Fruit fly (Drosophila melanogaster) whole organism, embryonic: ENCODE data around the gene CG15170.

Source experiments
- B-H2 ChIP-seq: fragments of 200-800 bp; sonication (Bioruptor generic); optimal IDR thresholded peaks from 2 replicates; lab custom pipeline; 2018; ENCODE audit warnings: missing biosample characterization, mild to moderate bottlenecking, missing genetic modification characterization
- BtbVII ChIP-seq: fragments of 200-800 bp; sonication (Bioruptor generic); optimal IDR thresholded peaks from 3 replicates; lab custom pipeline; 2017; ENCODE audit warnings: missing biosample characterization, mild to moderate bottlenecking, missing genetic modification characterization
- CG11093 ChIP-seq: fragments of 200-800 bp; sonication (Bioruptor generic); IDR thresholded peaks from 3 replicates; pipeline ENCODE4 v1.3.6; 2022; ENCODE audit warnings: missing biosample characterization, missing genetic modification characterization
- CG15601 ChIP-seq: fragments of 200-800 bp; sonication (Bioruptor generic); optimal IDR thresholded peaks from 3 replicates; lab custom pipeline; 2019; ENCODE audit warnings: missing biosample characterization, mild to moderate bottlenecking, missing genetic modification characterization, moderate library complexity
- CG17359 ChIP-seq: fragments of 200-800 bp; sonication (Bioruptor generic); optimal IDR thresholded peaks from 3 replicates; lab custom pipeline; 2018; ENCODE audit warnings: missing biosample characterization, mild to moderate bottlenecking, missing genetic modification characterization, moderate library complexity
- CG17568 ChIP-seq: fragments of 200-800 bp; sonication (Bioruptor generic); optimal IDR thresholded peaks from 2 replicates; lab custom pipeline; 2018; ENCODE audit warnings: missing biosample characterization, mild to moderate bottlenecking, missing genetic modification characterization, moderate library complexity
- CG2116 ChIP-seq: fragments of 200-800 bp; sonication (Bioruptor generic); optimal IDR thresholded peaks from 3 replicates; lab custom pipeline; 2018; ENCODE audit warnings: missing biosample characterization, mild to moderate bottlenecking, missing genetic modification characterization
- CG31365 ChIP-seq: fragments of 200-800 bp; sonication (Bioruptor generic); optimal IDR thresholded peaks from 2 replicates; lab custom pipeline; 2018; ENCODE audit warnings: missing biosample characterization, mild to moderate bottlenecking, missing genetic modification characterization
- CG3407 ChIP-seq: fragments of 200-800 bp; sonication (Bioruptor generic); optimal IDR thresholded peaks from 2 replicates; lab custom pipeline; 2018; ENCODE audit warnings: missing biosample characterization, mild to moderate bottlenecking, missing genetic modification characterization
- CG5180 ChIP-seq: fragments of 200-800 bp; sonication (Bioruptor generic); optimal IDR thresholded peaks from 3 replicates; lab custom pipeline; 2017; ENCODE audit warnings: missing biosample characterization, missing genetic modification characterization, mild to moderate bottlenecking, moderate library complexity, missing genetic modification reagents
- CG6254 ChIP-seq: fragments of 200-800 bp; sonication (Bioruptor generic); optimal IDR thresholded peaks from 3 replicates; lab custom pipeline; 2017; ENCODE audit warnings: mild to moderate bottlenecking, missing biosample characterization, missing genetic modification reagents, missing genetic modification characterization
- CG6854 ChIP-seq: fragments of 200-800 bp; sonication (Bioruptor generic); optimal IDR thresholded peaks from 3 replicates; lab custom pipeline; 2017; ENCODE audit warnings: missing biosample characterization, mild to moderate bottlenecking, missing genetic modification characterization
- CrebB ChIP-seq: fragments of 200-800 bp; sonication (Bioruptor generic); optimal IDR thresholded peaks from 3 replicates; lab custom pipeline; 2018; ENCODE audit warnings: missing biosample characterization, mild to moderate bottlenecking, missing genetic modification characterization
- Deaf1 ChIP-seq: fragments of 200-800 bp; optimal IDR thresholded peaks from 3 replicates; lab custom pipeline; 2019; ENCODE audit warnings: missing biosample characterization, mild to moderate bottlenecking, missing genetic modification characterization, moderate library complexity
- Dp ChIP-seq: fragments of 200-800 bp; sonication (Bioruptor generic); optimal IDR thresholded peaks from 2 replicates; lab custom pipeline; 2018; ENCODE audit warnings: missing biosample characterization, mild to moderate bottlenecking, missing genetic modification characterization, moderate library complexity
- Ets97D ChIP-seq: fragments of 200-800 bp; sonication (Bioruptor generic); optimal IDR thresholded peaks from 3 replicates; lab custom pipeline; 2016; ENCODE audit warnings: missing biosample characterization, missing genetic modification characterization
- Hand ChIP-seq: fragments of 200-800 bp; sonication (Bioruptor generic); optimal IDR thresholded peaks from 2 replicates; lab custom pipeline; 2017; ENCODE audit warnings: mild to moderate bottlenecking, missing biosample characterization, missing genetic modification reagents, missing genetic modification characterization
- Hmx ChIP-seq: fragments of 200-800 bp; sonication (Bioruptor generic); optimal IDR thresholded peaks from 2 replicates; lab custom pipeline; 2016; ENCODE audit warnings: missing biosample characterization, missing genetic modification characterization
- Max ChIP-seq: fragments of 200-800 bp; sonication (Bioruptor generic); optimal IDR thresholded peaks from 2 replicates; lab custom pipeline; 2016; ENCODE audit warnings: missing biosample characterization, mild to moderate bottlenecking, missing genetic modification characterization
- Nf-YB ChIP-seq: fragments of 200-800 bp; sonication (Bioruptor generic); optimal IDR thresholded peaks from 3 replicates; lab custom pipeline; 2019; ENCODE audit warnings: missing biosample characterization, mild to moderate bottlenecking, missing genetic modification characterization, moderate library complexity
- Pdp1 ChIP-seq, 2 experiments: fragments of 200-800 bp; sonication (Bioruptor generic); optimal IDR thresholded peaks; 3 replicates each; lab custom pipeline; 2016; ENCODE audit warnings: missing biosample characterization in 2 of 2, missing genetic modification characterization in 2 of 2, mild to moderate bottlenecking in 1 of 2, moderate library complexity in 1 of 2
- Rx ChIP-seq: fragments of 200-800 bp; sonication (Bioruptor generic); IDR thresholded peaks from 2 replicates; pipeline ENCODE4 v1.3.6; 2022; ENCODE audit warnings: missing biosample characterization, missing genetic modification characterization
- Six4 ChIP-seq: fragments of 200-800 bp; sonication (Bioruptor generic); optimal IDR thresholded peaks from 2 replicates; lab custom pipeline; 2016; ENCODE audit warnings: missing biosample characterization, missing genetic modification characterization
- Sox100B ChIP-seq: fragments of 200-800 bp; sonication (Bioruptor generic); optimal IDR thresholded peaks from 3 replicates; lab custom pipeline; 2018; ENCODE audit warnings: missing biosample characterization, mild to moderate bottlenecking, missing genetic modification characterization
- Sry-δ ChIP-seq: fragments of 200-800 bp; sonication (Bioruptor generic); optimal IDR thresholded peaks from 2 replicates; lab custom pipeline; 2016; ENCODE audit warnings: missing biosample characterization, missing genetic modification characterization
- bsh ChIP-seq, 2 experiments: fragments of 200-800 bp; sonication (Bioruptor generic); optimal IDR thresholded peaks; 2 replicates each; lab custom pipeline; 2017 to 2018; ENCODE audit warnings: mild to moderate bottlenecking in 2 of 2, missing biosample characterization in 2 of 2, missing genetic modification characterization in 2 of 2, moderate library complexity in 1 of 2
- caup ChIP-seq: fragments of 200-800 bp; sonication (Bioruptor generic); optimal IDR thresholded peaks from 3 replicates; lab custom pipeline; 2017; ENCODE audit warnings: missing biosample characterization, mild to moderate bottlenecking, missing genetic modification characterization, moderate library complexity; ENCODE audit not compliant: severe bottlenecking
- cg ChIP-seq: fragments of 200-800 bp; sonication (Bioruptor generic); optimal IDR thresholded peaks from 3 replicates; lab custom pipeline; 2019; ENCODE audit warnings: missing biosample characterization, mild to moderate bottlenecking, missing genetic modification characterization, moderate library complexity
- cwo ChIP-seq: fragments of 200-800 bp; sonication (Bioruptor generic); optimal IDR thresholded peaks from 3 replicates; lab custom pipeline; 2017; ENCODE audit warnings: missing biosample characterization, missing genetic modification characterization, mild to moderate bottlenecking, moderate library complexity, missing genetic modification reagents
- ftz-f1 ChIP-seq: fragments of 200-800 bp; sonication (Bioruptor generic); optimal IDR thresholded peaks from 2 replicates; lab custom pipeline; 2016; ENCODE audit warnings: missing biosample characterization, missing genetic modification characterization
- gfzf ChIP-seq: fragments of 200-800 bp; sonication (Bioruptor generic); optimal IDR thresholded peaks from 2 replicates; lab custom pipeline; 2016; ENCODE audit warnings: missing biosample characterization, mild to moderate bottlenecking, missing genetic modification characterization, moderate library complexity
- gro ChIP-seq: fragments of 200-800 bp; sonication (Bioruptor generic); optimal IDR thresholded peaks from 2 replicates; lab custom pipeline; 2016; ENCODE audit warnings: missing biosample characterization, missing genetic modification characterization
- gsb ChIP-seq: fragments of 200-800 bp; sonication (Bioruptor generic); IDR thresholded peaks from 2 replicates; pipeline ENCODE4 v1.3.6; 2022; ENCODE audit warnings: missing biosample characterization, missing genetic modification characterization
- kay ChIP-seq: fragments of 200-800 bp; sonication (Bioruptor generic); optimal IDR thresholded peaks from 2 replicates; lab custom pipeline; 2016; ENCODE audit warnings: missing biosample characterization, missing genetic modification characterization
- kni ChIP-seq: fragments of 200-800 bp; sonication (Bioruptor generic); optimal IDR thresholded peaks from 3 replicates; lab custom pipeline; 2017; ENCODE audit warnings: mild to moderate bottlenecking, missing biosample characterization, missing genetic modification reagents, missing genetic modification characterization
- lab ChIP-seq: fragments of 200-800 bp; sonication (Bioruptor generic); optimal IDR thresholded peaks from 3 replicates; lab custom pipeline; 2017; ENCODE audit warnings: missing biosample characterization, missing genetic modification characterization, mild to moderate bottlenecking, moderate library complexity, missing genetic modification reagents
- lbe ChIP-seq: fragments of 200-800 bp; sonication (Bioruptor generic); optimal IDR thresholded peaks from 2 replicates; lab custom pipeline; 2016; ENCODE audit warnings: missing biosample characterization, mild to moderate bottlenecking, missing genetic modification characterization
- odd ChIP-seq: fragments of 200-800 bp; sonication (Bioruptor generic); optimal IDR thresholded peaks from 2 replicates; lab custom pipeline; 2017; ENCODE audit warnings: missing biosample characterization, mild to moderate bottlenecking, missing genetic modification characterization
- psq ChIP-seq: fragments of 200-800 bp; sonication (Bioruptor generic); optimal IDR thresholded peaks from 2 replicates; lab custom pipeline; 2017; ENCODE audit warnings: missing biosample characterization, missing genetic modification characterization
- pzg ChIP-seq: fragments of 200-800 bp; sonication (Bioruptor generic); optimal IDR thresholded peaks from 3 replicates; lab custom pipeline; 2018; ENCODE audit warnings: missing biosample characterization, mild to moderate bottlenecking, missing genetic modification characterization, moderate library complexity
- ranshi ChIP-seq: fragments of 200-800 bp; sonication (Bioruptor generic); IDR thresholded peaks from 2 replicates; pipeline ENCODE4 v1.3.6; 2022; ENCODE audit warnings: missing biosample characterization, missing genetic modification characterization
- salm ChIP-seq: fragments of 200-800 bp; sonication (Bioruptor generic); optimal IDR thresholded peaks from 2 replicates; lab custom pipeline; 2018; ENCODE audit warnings: missing biosample characterization, mild to moderate bottlenecking, missing genetic modification characterization
- sc ChIP-seq, 3 experiments: fragments of >200 bp in 2 of 3; fragments of 200-800 bp in 1 of 3; sonication (Bioruptor generic) in 1 of 3; optimal IDR thresholded peaks; 2 replicates in 2 of 3; 3 replicates in 1 of 3; lab custom pipeline; 2017; ENCODE audit warnings: mild to moderate bottlenecking in 1 of 3, missing biosample characterization in 1 of 3, missing genetic modification characterization in 1 of 3, missing genetic modification reagents in 1 of 3
- sqz ChIP-seq: fragments of 200-800 bp; sonication (Bioruptor generic); optimal IDR thresholded peaks from 3 replicates; lab custom pipeline; 2018; ENCODE audit warnings: missing biosample characterization, mild to moderate bottlenecking, missing genetic modification characterization
- tgo ChIP-seq: fragments of 200-800 bp; sonication (Bioruptor generic); IDR thresholded peaks from 3 replicates; pipeline ENCODE4 v1.3.6; 2022; ENCODE audit warnings: missing biosample characterization, missing genetic modification characterization
- tx ChIP-seq: fragments of 200-800 bp; sonication (Bioruptor generic); optimal IDR thresholded peaks from 2 replicates; lab custom pipeline; 2016; ENCODE audit warnings: missing biosample characterization, missing genetic modification characterization
- wek ChIP-seq: fragments of 200-800 bp; sonication (Bioruptor generic); optimal IDR thresholded peaks from 3 replicates; lab custom pipeline; 2018; ENCODE audit warnings: missing biosample characterization, mild to moderate bottlenecking, missing genetic modification characterization, moderate library complexity

CG15170 gene

DNA sequence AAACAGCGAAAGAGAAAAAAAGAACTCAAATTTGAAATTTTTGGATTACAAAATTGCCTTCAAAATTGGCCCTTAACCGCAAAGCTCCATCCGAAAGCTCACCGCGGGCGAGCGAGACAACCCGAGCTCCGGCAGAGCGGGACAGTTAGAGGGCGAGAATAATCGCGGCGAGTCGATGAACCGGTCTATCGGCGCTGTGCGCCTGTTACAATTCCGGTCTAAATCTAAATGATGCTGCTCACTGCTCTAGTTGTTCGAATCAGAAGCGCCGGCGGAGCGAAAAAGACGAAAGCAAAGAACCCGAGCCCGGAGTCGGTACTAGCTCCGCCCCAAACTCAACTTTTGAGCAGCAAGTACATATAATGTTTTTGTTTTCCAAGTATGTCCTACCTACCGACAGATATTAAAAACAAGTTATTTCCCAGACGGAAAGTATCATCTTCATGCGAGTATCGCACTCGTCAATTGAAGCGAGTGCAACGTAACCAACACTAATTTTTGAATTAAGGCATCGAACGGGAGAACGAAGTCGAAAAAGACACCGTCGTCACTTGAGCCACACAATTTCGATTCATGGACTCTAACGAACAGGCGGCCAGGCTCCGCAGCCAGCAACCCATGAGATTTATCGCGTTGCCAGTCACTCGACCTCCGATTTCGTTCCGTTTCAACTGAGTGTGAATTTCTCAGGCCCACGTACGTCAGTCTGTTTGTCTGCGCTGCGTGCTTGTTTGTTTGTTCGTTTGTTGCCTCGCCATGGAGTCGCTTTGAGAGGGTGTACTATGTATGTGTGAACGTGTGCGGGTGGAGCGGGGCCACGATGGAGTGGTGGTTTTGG, 45.6 kb downstream of the CG15170 start (continued):
- TF ChIP-seq cwo = peak; percentile 24
- no peak for TF ChIP-seq tgo (GFP tag; lab: Robert Waterston, UW)
- peak; percentile 3 for TF ChIP-seq CrebB (tag; lab: Kevin White, UChicago)
- TF ChIP-seq tx = no peak
- TF ChIP-seq CG11093 (GFP tag; lab: Robert Waterston, UW) = no peak
- peak; percentile 23 for TF ChIP-seq Nf-YB (GFP tag; lab: Kevin White, UChicago)
- peak; percentile 4 for TF ChIP-seq Six4 (GFP tag; lab: Kevin White, UChicago)
- TF ChIP-seq lab (GFP tag; lab: Kevin White, UChicago) = peak; percentile 60
- TF ChIP-seq ranshi (GFP tag; lab: Robert Waterston, UW) = no peak
- peak; percentile 14 for TF ChIP-seq CG17568
- TF ChIP-seq caup = peak; percentile 21
- peak; percentile 88 for TF ChIP-seq Deaf1
- peak; percentile 12 for TF ChIP-seq BtbVII
- peak; percentile 44 for TF ChIP-seq gfzf (GFP tag; lab: Kevin White, UChicago)
- TF ChIP-seq kay (GFP tag; lab: Kevin White, UChicago) = no peak
- TF ChIP-seq odd (GFP tag; lab: Kevin White, UChicago) = peak; percentile 4
- no peak for TF ChIP-seq CG17359 (tag; lab: Kevin White, UChicago)
- no peak for TF ChIP-seq Sox100B (GFP tag; lab: Kevin White, UChicago)
- TF ChIP-seq psq = peak; percentile 8
- TF ChIP-seq Max = no peak
- TF ChIP-seq cg (GFP tag; lab: Kevin White, UChicago) = peak; percentile 61
- peak; percentile 15 for TF ChIP-seq CG3407 (GFP tag; lab: Kevin White, UChicago)
- TF ChIP-seq Hmx = no peak
- peak; percentile 33 for TF ChIP-seq CG31365 (tag; lab: Kevin White, UChicago)
- peak; percentile 40 for TF ChIP-seq sqz (GFP tag; lab: Kevin White, UChicago)
- TF ChIP-seq wek (GFP tag; lab: Kevin White, UChicago) = peak; percentile 35
- TF ChIP-seq Pdp1 (GFP tag; optimal IDR thresholded peaks at IDR 0.05; lab: Kevin White, UChicago) = peak in 1 of 2 experiments; percentile 8
- peak; percentile 67 for TF ChIP-seq CG5180 (GFP tag; lab: Kevin White, UChicago)
- TF ChIP-seq B-H2 (GFP tag; lab: Kevin White, UChicago) = peak; percentile 43
- peak; percentile 61 for TF ChIP-seq Sry-δ (GFP tag; lab: Kevin White, UChicago)
- TF ChIP-seq bsh (GFP tag; optimal IDR thresholded peaks at IDR 0.05; lab: Kevin White, UChicago) = peak in 1 of 2 experiments; percentile 48
- TF ChIP-seq CG6854 (GFP tag; lab: Kevin White, UChicago) = no peak
- peak; percentile 95 for TF ChIP-seq ftz-f1 (GFP tag; lab: Kevin White, UChicago)
- TF ChIP-seq gsb (GFP tag; lab: Robert Waterston, UW) = no peak
- TF ChIP-seq salm (tag; lab: Kevin White, UChicago) = peak; percentile 11
- peak; percentile 93 for TF ChIP-seq CG2116 (GFP tag; lab: Kevin White, UChicago)
- TF ChIP-seq lbe (GFP tag; lab: Kevin White, UChicago) = peak; percentile 39
- TF ChIP-seq Ets97D (GFP tag; lab: Kevin White, UChicago) = peak; percentile 45
- no peak for TF ChIP-seq Rx (GFP tag; lab: Robert Waterston, UW)
- TF ChIP-seq kni (GFP tag; lab: Kevin White, UChicago) = peak; percentile 100
- TF ChIP-seq CG15601 (tag; lab: Kevin White, UChicago) = peak; percentile 34
- TF ChIP-seq sc (optimal IDR thresholded peaks at IDR 0.05; lab: Kevin White, UChicago) = no peak
- TF ChIP-seq sc (GFP tag; optimal IDR thresholded peaks at IDR 0.05; lab: Kevin White, UChicago) = no peak
- peak; percentile 97 for TF ChIP-seq CG6254 (GFP tag; lab: Kevin White, UChicago)
- peak; percentile 61 for TF ChIP-seq pzg (GFP tag; lab: Kevin White, UChicago)
- TF ChIP-seq gro = peak; percentile 10
- TF ChIP-seq Hand (GFP tag; lab: Kevin White, UChicago) = peak; percentile 52
- TF ChIP-seq Dp = peak; percentile 96
